Worm (Caenorhabditis elegans) whole organism, dauer: ENCODE results near the gene F14D2.14.

Experiments used
- unc-62 ChIP-seq: sonication (generic microtip); optimal IDR thresholded peaks from 2 replicates; lab custom pipeline; 2017; ENCODE audit warnings: missing biosample characterization, missing genetic modification reagents, missing genetic modification characterization

F14D2.14 gene

DNA sequence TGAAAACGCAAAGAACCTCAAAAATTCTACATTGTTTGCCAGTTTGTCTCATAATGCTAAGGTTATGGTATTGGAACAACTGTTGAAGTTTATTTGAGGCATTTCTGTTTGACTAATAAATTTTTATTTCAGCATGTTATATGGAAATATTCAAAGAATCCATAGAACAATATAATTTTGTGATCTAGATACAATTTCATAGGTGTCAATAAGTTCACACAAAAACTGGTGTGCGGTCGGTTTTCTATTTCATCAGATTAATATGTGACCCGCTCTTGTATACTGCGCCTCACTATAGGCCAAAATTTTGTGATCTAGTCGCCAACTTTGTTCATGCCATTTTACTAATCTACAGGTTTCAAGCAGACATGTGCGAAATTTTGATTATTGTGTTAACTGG is 48.3 kb downstream of the F14D2.14 start, which contains the start of gene btb-22:
Gene btb-22, plus strand, starts transcription at position 301 of the 400 bp plus-strand sequence.
- no peak for TF ChIP-seq unc-62 (GFP tag; lab: Kevin White, UChicago)

- TF ChIP-seq unc-62 (GFP tag; lab: Kevin White, UChicago), result no peak
These were observed 49.9 kb downstream of the F14D2.14 start, which contains the start of gene btb-18 for ce11 chrII:3297914-3298313. TSS of gene btb-18 (plus strand) at chrII:3298214.
